Fruit fly (Drosophila melanogaster) whole organism, adult: ENCODE results near the gene frj.

Experiments used
- CG11617 ChIP-seq: fragments of 200-800 bp; sonication (Bioruptor generic); optimal IDR thresholded peaks from 2 replicates; lab custom pipeline; 2017; ENCODE audit warnings: mild to moderate bottlenecking, missing biosample characterization, missing genetic modification reagents, missing genetic modification characterization
- CG12768 ChIP-seq: fragments of 200-800 bp; sonication (Bioruptor generic); optimal IDR thresholded peaks from 2 replicates; lab custom pipeline; 2017; ENCODE audit warnings: missing biosample characterization, missing genetic modification characterization, mild to moderate bottlenecking, moderate library complexity, missing genetic modification reagents
- CG14711 ChIP-seq: fragments of 200-800 bp; sonication (Bioruptor generic); optimal IDR thresholded peaks from 2 replicates; lab custom pipeline; 2018; ENCODE audit warnings: missing biosample characterization, mild to moderate bottlenecking, missing genetic modification characterization, moderate library complexity
- CG1620 ChIP-seq: fragments of 200-800 bp; sonication (Bioruptor generic); optimal IDR thresholded peaks from 2 replicates; lab custom pipeline; 2016; ENCODE audit warnings: missing biosample characterization, missing genetic modification characterization
- CG33017 ChIP-seq: fragments of 200-800 bp; sonication (Bioruptor generic); optimal IDR thresholded peaks from 2 replicates; lab custom pipeline; 2018; ENCODE audit warnings: missing biosample characterization, mild to moderate bottlenecking, missing genetic modification characterization, moderate library complexity
- CG7045 ChIP-seq: fragments of 200-800 bp; sonication (Bioruptor generic); optimal IDR thresholded peaks from 2 replicates; lab custom pipeline; 2017; ENCODE audit warnings: missing biosample characterization, mild to moderate bottlenecking, missing genetic modification characterization
- CG7101 ChIP-seq: fragments of 200-800 bp; sonication (Bioruptor generic); optimal IDR thresholded peaks from 2 replicates; lab custom pipeline; 2018; ENCODE audit warnings: missing biosample characterization, mild to moderate bottlenecking, missing genetic modification characterization, moderate library complexity
- Clk ChIP-seq: fragments of 200-800 bp; sonication (Bioruptor generic); optimal IDR thresholded peaks from 2 replicates; lab custom pipeline; 2017; ENCODE audit warnings: missing biosample characterization, missing genetic modification characterization
- Crg-1 ChIP-seq: fragments of 200-800 bp; sonication (Bioruptor generic); optimal IDR thresholded peaks from 2 replicates; lab custom pipeline; 2016; ENCODE audit warnings: missing biosample characterization, missing genetic modification characterization
- Hr96 ChIP-seq: fragments of 200-800 bp; sonication (Bioruptor generic); optimal IDR thresholded peaks from 2 replicates; lab custom pipeline; 2016; ENCODE audit warnings: missing biosample characterization, missing genetic modification characterization
- Mnt ChIP-seq: fragments of 200-800 bp; sonication (Bioruptor generic); optimal IDR thresholded peaks from 2 replicates; lab custom pipeline; 2016; ENCODE audit warnings: missing biosample characterization, mild to moderate bottlenecking, missing genetic modification characterization
- bab1 ChIP-seq: fragments of 200-800 bp; sonication (Bioruptor generic); optimal IDR thresholded peaks from 3 replicates; lab custom pipeline; 2019; ENCODE audit warnings: missing biosample characterization, mild to moderate bottlenecking, missing genetic modification characterization, moderate library complexity
- cnc ChIP-seq, 2 experiments: fragments of >200 bp; optimal IDR thresholded peaks; 2 replicates each; lab custom pipeline; 2017
- kay ChIP-seq: fragments of 200-800 bp; sonication (Bioruptor generic); peaks from one replicate; lab custom pipeline; 2016; ENCODE audit warnings: missing biosample characterization, missing genetic modification characterization, borderline replicate concordance
- ovo ChIP-seq: fragments of 200-800 bp; sonication (Bioruptor generic); optimal IDR thresholded peaks from 2 replicates; lab custom pipeline; 2016; ENCODE audit warnings: missing biosample characterization, missing genetic modification characterization
- pad ChIP-seq: fragments of 200-800 bp; sonication (Bioruptor generic); optimal IDR thresholded peaks from 3 replicates; lab custom pipeline; 2017; ENCODE audit warnings: missing biosample characterization, missing genetic modification characterization, mild to moderate bottlenecking, moderate library complexity, missing genetic modification reagents
- toe ChIP-seq: fragments of 200-800 bp; sonication (Bioruptor generic); optimal IDR thresholded peaks from 2 replicates; lab custom pipeline; 2016; ENCODE audit warnings: missing biosample characterization, missing genetic modification characterization

frj gene

dm6 chr2L:6502887-6503723, 47.3 kb downstream of the frj start:
- no peak for TF ChIP-seq Hr96 (GFP tag; lab: Kevin White, UChicago)
- no peak for TF ChIP-seq Mnt (GFP tag; lab: Kevin White, UChicago)
- no peak for TF ChIP-seq pad (GFP tag; lab: Kevin White, UChicago)
- TF ChIP-seq ovo (GFP tag; lab: Kevin White, UChicago): no peak
- no peak for TF ChIP-seq CG14711 (tag; lab: Kevin White, UChicago)
- no peak for TF ChIP-seq Crg-1 (GFP tag; lab: Kevin White, UChicago)

- TF ChIP-seq CG7045 (GFP tag; lab: Kevin White, UChicago): no peak
- TF ChIP-seq CG11617 (GFP tag; lab: Kevin White, UChicago): no peak
- TF ChIP-seq cnc (optimal IDR thresholded peaks at IDR 0.05; lab: Kevin White, UChicago): no peak
- no peak for TF ChIP-seq Crg-1 (GFP tag; lab: Kevin White, UChicago)
- no peak for TF ChIP-seq CG7101 (tag; lab: Kevin White, UChicago)
- no peak for TF ChIP-seq CG12768 (GFP tag; lab: Kevin White, UChicago)
- TF ChIP-seq toe: no peak
- no peak for TF ChIP-seq CG1620 (GFP tag; lab: Kevin White, UChicago)
- TF ChIP-seq Mnt (GFP tag; lab: Kevin White, UChicago): no peak
- no peak for TF ChIP-seq CG14711 (tag; lab: Kevin White, UChicago)
- TF ChIP-seq CG33017 (tag; lab: Kevin White, UChicago): no peak
- TF ChIP-seq bab1: no peak
- no peak for TF ChIP-seq kay (GFP tag; lab: Kevin White, UChicago)
- no peak for TF ChIP-seq Clk (GFP tag; lab: Kevin White, UChicago)
Measured at dm6 chr2L:6503724-6504037, 47.8 kb downstream of the frj start.
